Worm (Caenorhabditis elegans) whole organism, mixed stage, embryonic: Measurements from ENCODE around the gene sqv-6.

ENCODE experiments used
- M03D4.4 ChIP-seq: sonication (generic microtip); optimal IDR thresholded peaks from 2 replicates; lab custom pipeline; 2017; ENCODE audit warnings: mild to moderate bottlenecking, missing genetic modification characterization, missing compliant biosample characterization
- bed-3 ChIP-seq: fragments of 200-800 bp; sonication (Bioruptor generic); optimal IDR thresholded peaks from 3 replicates; lab custom pipeline; 2018; ENCODE audit warnings: mild to moderate bottlenecking, missing genetic modification characterization, moderate library complexity, missing compliant biosample characterization
- blmp-1 ChIP-seq: fragments of 150-350 bp; optimal IDR thresholded peaks from 2 replicates; lab custom pipeline; 2014; ENCODE audit warnings: missing biosample characterization, missing genetic modification characterization
- ceh-39 ChIP-seq: fragments of 150-350 bp; optimal IDR thresholded peaks from 2 replicates; lab custom pipeline; 2014; ENCODE audit warnings: missing biosample characterization, missing genetic modification characterization
- ceh-43 ChIP-seq: fragments of 200-800 bp; sonication (Bioruptor generic); optimal IDR thresholded peaks from 2 replicates; lab custom pipeline; 2018; ENCODE audit warnings: mild to moderate bottlenecking, missing genetic modification characterization, moderate library complexity, missing compliant biosample characterization
- ceh-83 ChIP-seq: fragments of 200-800 bp; sonication (Bioruptor generic); optimal IDR thresholded peaks from 2 replicates; lab custom pipeline; 2018; ENCODE audit warnings: mild to moderate bottlenecking, missing genetic modification characterization, missing compliant biosample characterization
- ces-1 ChIP-seq: fragments of 150-350 bp; optimal IDR thresholded peaks from 2 replicates; lab custom pipeline; 2014; ENCODE audit warnings: missing biosample characterization, missing genetic modification reagents, missing genetic modification characterization
- cnd-1 ChIP-seq: fragments of 200-800 bp; sonication (Bioruptor generic); optimal IDR thresholded peaks from 2 replicates; lab custom pipeline; 2018; ENCODE audit warnings: mild to moderate bottlenecking, missing genetic modification characterization, missing compliant biosample characterization
- drap-1 ChIP-seq: fragments of 200-800 bp; sonication (Bioruptor generic); optimal IDR thresholded peaks from 3 replicates; lab custom pipeline; 2018; ENCODE audit warnings: mild to moderate bottlenecking, missing genetic modification characterization, missing compliant biosample characterization
- elt-1 ChIP-seq: sonication (generic microtip); optimal IDR thresholded peaks from 2 replicates; lab custom pipeline; 2017; ENCODE audit warnings: missing genetic modification characterization, mild to moderate bottlenecking, missing compliant biosample characterization, antibody characterized with exemption, moderate library complexity, borderline replicate concordance; ENCODE audit not compliant: insufficient read depth
- elt-3 ChIP-seq: fragments of 150-350 bp; optimal IDR thresholded peaks from 2 replicates; lab custom pipeline; 2014; ENCODE audit warnings: missing biosample characterization, missing genetic modification characterization
- flh-1 ChIP-seq: fragments of 200-800 bp; sonication (Bioruptor generic); optimal IDR thresholded peaks from 2 replicates; lab custom pipeline; 2018; ENCODE audit warnings: mild to moderate bottlenecking, missing genetic modification characterization, moderate library complexity, missing compliant biosample characterization
- ham-2 ChIP-seq: fragments of 200-800 bp; sonication (Bioruptor generic); optimal IDR thresholded peaks from 2 replicates; lab custom pipeline; 2018; ENCODE audit warnings: mild to moderate bottlenecking, missing genetic modification characterization, missing compliant biosample characterization
- hlh-1 ChIP-seq: fragments of 150-350 bp; optimal IDR thresholded peaks from 2 replicates; lab custom pipeline; 2014; ENCODE audit warnings: missing biosample characterization, missing genetic modification reagents, missing genetic modification characterization
- lin-13 ChIP-seq: fragments of 150-350 bp; optimal IDR thresholded peaks from 2 replicates; lab custom pipeline; 2014; ENCODE audit warnings: missing biosample characterization, missing genetic modification characterization
- lin-32 ChIP-seq: fragments of 200-800 bp; sonication (Bioruptor generic); optimal IDR thresholded peaks from 2 replicates; lab custom pipeline; 2018; ENCODE audit warnings: mild to moderate bottlenecking, missing genetic modification characterization, missing compliant biosample characterization
- lsy-2 ChIP-seq: fragments of 150-350 bp; optimal IDR thresholded peaks from 2 replicates; lab custom pipeline; 2014; ENCODE audit warnings: missing biosample characterization, missing genetic modification characterization
- mab-5 ChIP-seq: fragments of 150-350 bp; optimal IDR thresholded peaks from 2 replicates; lab custom pipeline; 2014; ENCODE audit warnings: missing biosample characterization, missing genetic modification characterization
- mep-1 ChIP-seq: fragments of 150-350 bp; optimal IDR thresholded peaks from 2 replicates; lab custom pipeline; 2017; ENCODE audit warnings: missing biosample characterization, missing genetic modification reagents, missing genetic modification characterization, inconsistent platforms
- mls-2 ChIP-seq: sonication (generic microtip); optimal IDR thresholded peaks from 2 replicates; lab custom pipeline; 2016; ENCODE audit warnings: mild to moderate bottlenecking, missing genetic modification characterization, moderate library complexity, missing compliant biosample characterization
- nhr-12 ChIP-seq: fragments of 150-350 bp; optimal IDR thresholded peaks from 2 replicates; lab custom pipeline; 2014; ENCODE audit warnings: missing biosample characterization, missing genetic modification characterization
- nhr-2 ChIP-seq: fragments of 150-350 bp; optimal IDR thresholded peaks from 2 replicates; lab custom pipeline; 2014; ENCODE audit warnings: missing biosample characterization, missing genetic modification characterization
- nhr-237 ChIP-seq: fragments of 150-350 bp; optimal IDR thresholded peaks from 2 replicates; lab custom pipeline; 2014; ENCODE audit warnings: missing biosample characterization, missing genetic modification characterization
- nhr-28 ChIP-seq: fragments of 150-350 bp; optimal IDR thresholded peaks from 2 replicates; lab custom pipeline; 2014; ENCODE audit warnings: missing biosample characterization, missing genetic modification characterization
- nhr-76 ChIP-seq: sonication (generic microtip); optimal IDR thresholded peaks from 2 replicates; lab custom pipeline; 2017; ENCODE audit warnings: missing biosample characterization, missing genetic modification characterization
- pha-4 ChIP-seq: fragments of 150-350 bp; optimal IDR thresholded peaks from 2 replicates; lab custom pipeline; 2018; ENCODE audit warnings: missing biosample characterization, missing genetic modification reagents, missing genetic modification characterization
- sem-2 ChIP-seq: fragments of 200-800 bp; sonication (Bioruptor generic); optimal IDR thresholded peaks from 2 replicates; lab custom pipeline; 2018; ENCODE audit warnings: mild to moderate bottlenecking, missing genetic modification characterization, missing compliant biosample characterization
- snpc-4 ChIP-seq: fragments of 150-350 bp; optimal IDR thresholded peaks from 2 replicates; lab custom pipeline; 2014; ENCODE audit warnings: missing biosample characterization, missing genetic modification characterization
- sptf-1 ChIP-seq: sonication (generic microtip); optimal IDR thresholded peaks from 2 replicates; lab custom pipeline; 2017; ENCODE audit warnings: mild to moderate bottlenecking, missing genetic modification characterization, moderate library complexity, missing compliant biosample characterization
- tbx-8 ChIP-seq: fragments of 200-800 bp; sonication (Bioruptor generic); optimal IDR thresholded peaks from 2 replicates; lab custom pipeline; 2018; ENCODE audit warnings: mild to moderate bottlenecking, missing genetic modification characterization, moderate library complexity, missing compliant biosample characterization
- unc-120 ChIP-seq: sonication (generic microtip); optimal IDR thresholded peaks from 2 replicates; lab custom pipeline; 2017; ENCODE audit warnings: missing genetic modification characterization, missing compliant biosample characterization; ENCODE audit not compliant: poor library complexity, severe bottlenecking
- unc-39 ChIP-seq: fragments of 150-350 bp; optimal IDR thresholded peaks from 2 replicates; lab custom pipeline; 2014; ENCODE audit warnings: missing biosample characterization, missing genetic modification characterization
- unc-62 ChIP-seq: fragments of 150-350 bp; optimal IDR thresholded peaks from 2 replicates; lab custom pipeline; 2014; ENCODE audit warnings: missing biosample characterization, missing genetic modification reagents, missing genetic modification characterization

Gene sqv-6

DNA sequence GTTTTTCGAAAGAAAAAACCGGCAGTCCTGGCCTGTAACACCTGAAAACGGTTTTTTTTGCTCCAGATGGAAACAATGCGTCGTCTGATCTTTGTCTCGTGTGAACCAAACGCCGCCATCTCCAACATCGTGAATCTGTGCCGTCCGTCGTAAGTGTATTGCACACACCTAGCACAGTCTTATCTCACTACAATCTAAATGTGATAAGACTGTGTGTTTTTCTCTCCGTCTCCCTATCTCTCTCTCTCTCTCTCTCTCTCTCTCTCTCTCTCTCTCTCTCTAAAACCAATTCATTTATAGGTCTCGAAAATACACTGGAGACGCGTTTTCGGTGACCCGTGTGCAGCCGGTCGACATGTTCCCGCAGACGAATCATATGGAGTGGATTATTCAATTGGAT, 54.0 kb downstream of the sqv-6 start:
- TF ChIP-seq sptf-1 (tag; lab: Kevin White, UChicago) = no peak
- no peak for TF ChIP-seq ces-1 (GFP tag; lab: Kevin White, UChicago)
- peak; percentile 81 for TF ChIP-seq elt-1 (tag; lab: Kevin White, UChicago)
- TF ChIP-seq nhr-28 (tag; lab: Kevin White, UChicago) = no peak
- no peak for TF ChIP-seq tbx-8

DNA sequence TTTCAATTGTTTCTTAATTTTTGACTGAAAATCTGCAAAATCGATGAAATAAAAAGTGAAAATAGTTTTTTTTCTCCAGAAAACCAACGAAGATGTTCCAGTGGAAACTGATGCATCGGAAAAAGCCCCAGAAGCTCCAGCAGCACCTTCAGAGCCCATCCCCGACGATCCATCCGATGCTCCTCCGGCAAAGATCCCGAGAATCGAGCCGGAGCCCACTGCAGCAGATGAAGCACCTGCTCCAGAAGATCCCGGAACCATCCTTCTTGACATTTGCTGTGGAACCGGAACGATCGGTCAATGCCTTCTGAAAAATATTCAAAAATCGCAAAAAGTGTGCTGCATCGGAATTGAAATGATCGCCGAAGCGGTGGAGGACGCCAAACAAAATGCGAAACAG, 55.9 kb downstream of the sqv-6 start:
- TF ChIP-seq mep-1 (tag; lab: Kevin White, UChicago) (no peak), nhr-2 (tag; lab: Kevin White, UChicago) (no peak), M03D4.4 (no peak), unc-120 (tag; lab: Kevin White, UChicago) (no peak), ceh-39 (tag; lab: Kevin White, UChicago) (no peak), nhr-28 (tag; lab: Kevin White, UChicago) (no peak), snpc-4 (tag; lab: Kevin White, UChicago) (no peak), unc-39 (tag; lab: Kevin White, UChicago) (no peak), lin-32 (GFP tag; lab: Kevin White, UChicago) (no peak), flh-1 (GFP tag; lab: Kevin White, UChicago) (no peak), nhr-12 (tag; lab: Kevin White, UChicago) (no peak), ces-1 (GFP tag; lab: Kevin White, UChicago) (no peak), drap-1 (GFP tag; lab: Kevin White, UChicago) (no peak), nhr-237 (tag; lab: Kevin White, UChicago) (no peak)

DNA sequence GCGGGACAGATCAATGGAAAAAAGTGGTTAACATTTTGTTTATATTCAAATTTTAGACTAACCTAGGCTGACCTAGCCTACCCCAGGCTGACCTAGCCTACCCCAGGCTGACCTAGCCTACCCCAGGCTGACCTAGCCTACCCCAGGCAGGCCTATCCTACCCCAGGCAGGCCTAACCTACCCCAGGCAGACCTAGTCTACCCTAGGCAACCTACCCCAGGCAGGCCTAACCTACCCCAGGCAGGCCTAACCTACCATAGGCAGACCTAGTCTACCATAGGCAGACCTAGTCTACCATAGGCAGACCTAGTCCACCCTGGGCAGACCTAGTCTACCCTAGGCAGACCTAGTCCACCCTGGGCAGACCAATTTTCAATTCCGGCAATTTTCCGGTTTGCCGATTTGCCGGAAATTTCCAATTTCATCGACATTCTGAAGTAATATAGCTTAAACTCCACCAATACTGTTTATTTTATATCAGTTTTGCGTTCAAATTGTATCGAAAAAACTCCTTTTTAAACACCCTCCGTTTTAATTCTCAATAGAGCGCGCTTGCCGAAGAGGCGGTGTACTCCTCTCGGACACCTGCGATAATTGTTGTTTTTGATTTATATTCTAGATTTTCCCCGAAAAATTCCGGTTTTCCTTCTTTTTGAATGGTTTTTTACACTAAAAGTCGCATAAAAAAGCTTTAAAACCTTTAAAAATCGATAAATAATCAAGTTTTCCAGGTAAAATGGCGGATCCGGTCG, 60.2 kb downstream of the sqv-6 start, which contains the start of gene trm-2A:
trm-2A (plus strand) TSS at position 732 of the 752 bp plus-strand sequence.
- TF ChIP-seq elt-3 (tag; lab: Kevin White, UChicago) (no peak), mab-5 (no peak), ceh-39 (tag; lab: Kevin White, UChicago) (peak; percentile 38), unc-120 (tag; lab: Kevin White, UChicago) (peak; percentile 4), sem-2 (GFP tag; lab: Kevin White, UChicago) (no peak), ham-2 (GFP tag; lab: Kevin White, UChicago) (no peak), elt-1 (tag; lab: Kevin White, UChicago) (no peak), lin-13 (tag; lab: Kevin White, UChicago) (peak; percentile 59), hlh-1 (tag; lab: Kevin White, UChicago) (peak; percentile 17), drap-1 (GFP tag; lab: Kevin White, UChicago) (no peak), nhr-28 (tag; lab: Kevin White, UChicago) (no peak), nhr-237 (tag; lab: Kevin White, UChicago) (peak; percentile 37), M03D4.4 (no peak), lsy-2 (tag; lab: Kevin White, UChicago) (peak; percentile 51), mep-1 (tag; lab: Kevin White, UChicago) (peak; percentile 81), pha-4 (tag; lab: Kevin White, UChicago) (peak; percentile 63), unc-39 (tag; lab: Kevin White, UChicago) (no peak), unc-62 (GFP tag; lab: Kevin White, UChicago) (no peak), ceh-83 (GFP tag; lab: Kevin White, UChicago) (no peak), ces-1 (GFP tag; lab: Kevin White, UChicago) (peak; percentile 50)
- TF ChIP-seq, all 35 proteins: peak for 9

DNA sequence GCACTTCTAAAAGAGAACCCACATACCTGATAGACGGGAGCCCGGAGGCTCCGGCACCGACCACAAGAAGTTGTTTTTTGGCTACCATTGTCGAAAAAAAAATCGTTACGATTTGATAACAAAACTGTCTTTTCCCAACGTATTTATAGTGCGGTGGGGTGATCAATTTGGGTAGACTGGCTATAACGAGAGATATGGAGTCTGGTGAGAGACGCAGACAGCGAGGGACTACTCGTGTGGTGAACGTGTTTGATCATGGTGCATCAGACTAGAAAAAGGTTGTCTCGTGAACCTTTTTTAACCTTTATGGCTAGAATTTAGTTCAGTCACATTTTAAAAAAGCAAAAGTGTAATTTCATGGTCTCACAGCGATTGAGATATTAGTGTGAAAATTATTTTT, 61.1 kb downstream of the sqv-6 start, which contains the start of gene fmo-5:
fmo-5 (minus strand) TSS at position 206 of the 400 bp plus-strand sequence.
- no peak for TF ChIP-seq nhr-76
- no peak for TF ChIP-seq mep-1 (tag; lab: Kevin White, UChicago)
- no peak for TF ChIP-seq tbx-8
- TF ChIP-seq elt-1 (tag; lab: Kevin White, UChicago) = no peak
- TF ChIP-seq nhr-237 (tag; lab: Kevin White, UChicago) = no peak
- TF ChIP-seq ceh-83 (GFP tag; lab: Kevin White, UChicago) = no peak
- TF ChIP-seq bed-3 (GFP tag; lab: Kevin White, UChicago) = no peak
- TF ChIP-seq mls-2 = no peak
- TF ChIP-seq M03D4.4 = no peak
- no peak for TF ChIP-seq snpc-4 (tag; lab: Kevin White, UChicago)
- no peak for TF ChIP-seq sem-2 (GFP tag; lab: Kevin White, UChicago)
- no peak for TF ChIP-seq unc-120 (tag; lab: Kevin White, UChicago)
- TF ChIP-seq blmp-1 (tag; lab: Kevin White, UChicago) = no peak
- TF ChIP-seq cnd-1 (tag; lab: Kevin White, UChicago) = no peak
- no peak for TF ChIP-seq lin-32 (GFP tag; lab: Kevin White, UChicago)
- no peak for TF ChIP-seq ceh-43
- no peak for TF ChIP-seq ham-2 (GFP tag; lab: Kevin White, UChicago)
- TF ChIP-seq hlh-1 (tag; lab: Kevin White, UChicago) = no peak
- no peak for TF ChIP-seq nhr-2 (tag; lab: Kevin White, UChicago)
